Worm (Caenorhabditis elegans) whole organism, L4 larva: Measurements from ENCODE around the gene K11E4.1.

ENCODE experiments used
- D1046.2 ChIP-seq: fragments of 200-800 bp; sonication (Bioruptor generic); IDR thresholded peaks from 2 replicates; pipeline ENCODE4 v1.3.6; 2022; ENCODE audit warnings: missing genetic modification characterization, missing compliant biosample characterization
- F10B5.3 ChIP-seq: sonication (generic microtip); optimal IDR thresholded peaks from 2 replicates; lab custom pipeline; 2016; ENCODE audit warnings: mild to moderate bottlenecking, missing genetic modification characterization, missing compliant biosample characterization
- F26F4.8 ChIP-seq: fragments of 200-800 bp; sonication (Bioruptor generic); conservative IDR thresholded peaks from 2 replicates; pipeline ENCODE4 v1.3.6; 2022; ENCODE audit warnings: missing genetic modification characterization, missing compliant biosample characterization
- F37D6.2 ChIP-seq: sonication (generic microtip); optimal IDR thresholded peaks from 2 replicates; lab custom pipeline; 2016; ENCODE audit warnings: mild to moderate bottlenecking, missing genetic modification characterization, missing compliant biosample characterization
- F44E2.7 ChIP-seq: fragments of 200-800 bp; sonication (Bioruptor generic); IDR thresholded peaks from 2 replicates; pipeline ENCODE4 v2.1.2; 2022; ENCODE audit warnings: missing genetic modification characterization, missing compliant biosample characterization
- F49E8.2 ChIP-seq: sonication (generic microtip); optimal IDR thresholded peaks from 2 replicates; lab custom pipeline; 2016; ENCODE audit warnings: missing compliant biosample characterization, mild to moderate bottlenecking, missing genetic modification characterization, borderline replicate concordance
- Y105C5A.15 ChIP-seq: fragments of 200-800 bp; sonication (Bioruptor generic); IDR thresholded peaks from 2 replicates; pipeline ENCODE4 v1.3.6; 2022; ENCODE audit warnings: missing genetic modification characterization, missing compliant biosample characterization
- Y75B8A.6 ChIP-seq: fragments of 200-800 bp; sonication (Bioruptor generic); IDR thresholded peaks from 2 replicates; pipeline ENCODE4 v1.3.6; 2022; ENCODE audit warnings: missing genetic modification reagents, missing genetic modification characterization, missing compliant biosample characterization
- ZK546.5 ChIP-seq, 2 experiments: sonication (generic microtip); optimal IDR thresholded peaks; 2 replicates each; lab custom pipeline; 2017; ENCODE audit warnings: missing biosample characterization in 2 of 2, missing genetic modification characterization in 2 of 2
- aly-2 ChIP-seq: sonication (generic microtip); optimal IDR thresholded peaks from 2 replicates; lab custom pipeline; 2018; ENCODE audit warnings: missing biosample characterization, missing genetic modification characterization
- ceh-20 ChIP-seq: fragments of 200-800 bp; sonication (Bioruptor generic); IDR thresholded peaks from 2 replicates; pipeline ENCODE4 v1.3.6; 2022; ENCODE audit warnings: missing genetic modification reagents, missing genetic modification characterization, missing compliant biosample characterization
- ceh-32 ChIP-seq: sonication (generic microtip); optimal IDR thresholded peaks from 2 replicates; lab custom pipeline; 2016; ENCODE audit warnings: mild to moderate bottlenecking, missing genetic modification characterization, missing compliant biosample characterization; ENCODE audit not compliant: poor library complexity
- ceh-44 ChIP-seq: fragments of 200-800 bp; sonication (Bioruptor generic); IDR thresholded peaks from 2 replicates; pipeline ENCODE4 v1.3.6; 2022; ENCODE audit warnings: missing genetic modification reagents, missing genetic modification characterization, missing compliant biosample characterization
- ces-1 ChIP-seq: fragments of 150-350 bp; sonication (generic microtip); optimal IDR thresholded peaks from 4 replicates; lab custom pipeline; 2014; ENCODE audit warnings: missing biosample characterization, missing genetic modification reagents, missing genetic modification characterization
- cey-2 ChIP-seq: sonication (generic microtip); optimal IDR thresholded peaks from 3 replicates; lab custom pipeline; 2017; ENCODE audit warnings: missing genetic modification characterization, mild to moderate bottlenecking, missing compliant biosample characterization, antibody characterized with exemption, borderline replicate concordance; ENCODE audit not compliant: insufficient read depth
- ctbp-1 ChIP-seq: fragments of 200-800 bp; sonication (Bioruptor generic); IDR thresholded peaks from 2 replicates; pipeline ENCODE4 v1.3.6; 2022; ENCODE audit warnings: missing genetic modification reagents, missing genetic modification characterization, missing compliant biosample characterization
- daf-12 ChIP-seq: fragments of 150-350 bp; optimal IDR thresholded peaks from 2 replicates; lab custom pipeline; 2014; ENCODE audit warnings: missing biosample characterization, missing genetic modification reagents, missing genetic modification characterization
- daf-16 ChIP-seq, 3 experiments: sonication (generic microtip); optimal IDR thresholded peaks; 2 replicates each; lab custom pipeline; 2016 to 2017; ENCODE audit warnings: missing genetic modification characterization in 3 of 3, missing genetic modification reagents in 3 of 3, mild to moderate bottlenecking in 2 of 3, missing compliant biosample characterization in 2 of 3, missing biosample characterization in 1 of 3, moderate library complexity in 1 of 3
- dmd-9 ChIP-seq: fragments of 200-800 bp; sonication (Bioruptor generic); IDR thresholded peaks from 2 replicates; pipeline ENCODE4 v1.3.6; 2022; ENCODE audit warnings: missing genetic modification reagents, missing genetic modification characterization, missing compliant biosample characterization
- dpl-1 ChIP-seq: fragments of 150-350 bp; optimal IDR thresholded peaks from 2 replicates; lab custom pipeline; 2014; ENCODE audit warnings: missing biosample characterization, missing genetic modification reagents, missing genetic modification characterization
- egl-27 ChIP-seq: sonication (generic microtip); optimal IDR thresholded peaks from 3 replicates; lab custom pipeline; 2017; ENCODE audit warnings: missing biosample characterization, missing genetic modification reagents, missing genetic modification characterization
- fkh-10 ChIP-seq: fragments of 150-350 bp; optimal IDR thresholded peaks from 2 replicates; lab custom pipeline; 2014; ENCODE audit warnings: missing biosample characterization, missing genetic modification reagents, missing genetic modification characterization
- fos-1 ChIP-seq: fragments of 150-350 bp; optimal IDR thresholded peaks from 2 replicates; lab custom pipeline; 2014; ENCODE audit warnings: missing biosample characterization, missing genetic modification characterization
- hlh-11 ChIP-seq: fragments of 200-800 bp; sonication (Bioruptor generic); optimal IDR thresholded peaks from 2 replicates; lab custom pipeline; 2018; ENCODE audit warnings: mild to moderate bottlenecking, missing genetic modification characterization, missing compliant biosample characterization
- hlh-30 ChIP-seq: sonication (generic microtip); optimal IDR thresholded peaks from 2 replicates; lab custom pipeline; 2017; ENCODE audit warnings: antibody characterized with exemption, mild to moderate bottlenecking, missing genetic modification characterization, missing compliant biosample characterization; ENCODE audit not compliant: insufficient read depth
- hmg-1.1 ChIP-seq: fragments of 200-800 bp; sonication (Bioruptor generic); IDR thresholded peaks from 2 replicates; pipeline ENCODE4 v1.3.6; 2022; ENCODE audit warnings: missing genetic modification reagents, missing genetic modification characterization, missing compliant biosample characterization
- lin-13 ChIP-seq: fragments of 150-350 bp; optimal IDR thresholded peaks from 2 replicates; lab custom pipeline; 2014; ENCODE audit warnings: missing biosample characterization, missing genetic modification reagents, missing genetic modification characterization
- lin-38 ChIP-seq: fragments of 200-800 bp; sonication (Bioruptor generic); IDR thresholded peaks from 2 replicates; pipeline ENCODE4 v1.3.6; 2022; ENCODE audit warnings: missing genetic modification reagents, missing genetic modification characterization, missing compliant biosample characterization
- lir-3 ChIP-seq: sonication (generic microtip); optimal IDR thresholded peaks from 2 replicates; lab custom pipeline; 2016; ENCODE audit warnings: mild to moderate bottlenecking, missing genetic modification characterization, missing compliant biosample characterization
- mep-1 ChIP-seq: fragments of 150-350 bp; sonication (generic microtip); optimal IDR thresholded peaks from 3 replicates; lab custom pipeline; 2014; ENCODE audit warnings: missing biosample characterization, missing genetic modification characterization
- nhr-10 ChIP-seq: fragments of 150-350 bp; optimal IDR thresholded peaks from 2 replicates; lab custom pipeline; 2014; ENCODE audit warnings: missing biosample characterization, missing genetic modification characterization
- nhr-237 ChIP-seq: sonication (generic microtip); optimal IDR thresholded peaks from 2 replicates; lab custom pipeline; 2017; ENCODE audit warnings: missing biosample characterization, missing genetic modification characterization
- nhr-28 ChIP-seq: fragments of 150-350 bp; optimal IDR thresholded peaks from 2 replicates; lab custom pipeline; 2014; ENCODE audit warnings: missing biosample characterization, missing genetic modification characterization
- nhr-41 ChIP-seq: fragments of 200-800 bp; sonication (Bioruptor generic); IDR thresholded peaks from 2 replicates; pipeline ENCODE4 v1.3.6; 2022; ENCODE audit warnings: missing genetic modification reagents, missing genetic modification characterization, missing compliant biosample characterization
- nhr-42 ChIP-seq: fragments of 200-800 bp; sonication (Bioruptor generic); IDR thresholded peaks from 2 replicates; pipeline ENCODE4 v1.3.6; 2022; ENCODE audit warnings: missing genetic modification characterization, missing compliant biosample characterization
- nhr-48 ChIP-seq: sonication (generic microtip); optimal IDR thresholded peaks from 2 replicates; lab custom pipeline; 2016; ENCODE audit warnings: mild to moderate bottlenecking, missing genetic modification characterization, missing compliant biosample characterization
- nhr-6 ChIP-seq: fragments of 150-350 bp; optimal IDR thresholded peaks from 2 replicates; lab custom pipeline; 2014; ENCODE audit warnings: missing biosample characterization, missing genetic modification characterization
- nhr-76 ChIP-seq: fragments of 150-350 bp; optimal IDR thresholded peaks from 2 replicates; lab custom pipeline; 2014; ENCODE audit warnings: missing biosample characterization, missing genetic modification characterization
- set-16 ChIP-seq: fragments of 200-800 bp; sonication (Bioruptor generic); IDR thresholded peaks from 2 replicates; pipeline ENCODE4 v1.3.6; 2022; ENCODE audit warnings: missing genetic modification reagents, missing genetic modification characterization, missing compliant biosample characterization
- skn-1 ChIP-seq: fragments of 150-350 bp; optimal IDR thresholded peaks from 2 replicates; lab custom pipeline; 2014; ENCODE audit warnings: missing biosample characterization, missing genetic modification characterization
- snpc-1.2 ChIP-seq: fragments of 200-800 bp; sonication (Bioruptor generic); IDR thresholded peaks from 2 replicates; pipeline ENCODE4 v1.3.6; 2022; ENCODE audit warnings: missing genetic modification reagents, missing genetic modification characterization, missing compliant biosample characterization
- snpc-4 ChIP-seq: fragments of 150-350 bp; optimal IDR thresholded peaks from 2 replicates; lab custom pipeline; 2014; ENCODE audit warnings: missing biosample characterization, missing genetic modification characterization
- spr-3 ChIP-seq: fragments of 200-800 bp; sonication (Bioruptor generic); optimal IDR thresholded peaks from 2 replicates; lab custom pipeline; 2018; ENCODE audit warnings: mild to moderate bottlenecking, missing genetic modification characterization, missing compliant biosample characterization
- tra-1 ChIP-seq: fragments of 200-800 bp; sonication (Bioruptor generic); IDR thresholded peaks from 2 replicates; pipeline ENCODE4 v1.3.6; 2022; ENCODE audit warnings: missing genetic modification reagents, missing genetic modification characterization, missing compliant biosample characterization
- unc-130 ChIP-seq: sonication (generic microtip); optimal IDR thresholded peaks from 2 replicates; lab custom pipeline; 2016; ENCODE audit warnings: missing genetic modification reagents, missing genetic modification characterization, missing compliant biosample characterization
- unc-39 ChIP-seq: sonication (generic microtip); optimal IDR thresholded peaks from 2 replicates; lab custom pipeline; 2017; ENCODE audit warnings: missing biosample characterization, missing genetic modification characterization
- unc-62 ChIP-seq, 3 experiments: fragments of 150-350 bp in 1 of 3; sonication (generic microtip); optimal IDR thresholded peaks in 2 of 3; peaks in 1 of 3; 1 replicate in 1 of 3; 2 replicates in 2 of 3; lab custom pipeline; 2014 to 2017; ENCODE audit warnings: missing biosample characterization in 3 of 3, missing genetic modification characterization in 3 of 3, missing genetic modification reagents in 3 of 3, missing genotype in 1 of 3
- vab-7 ChIP-seq: fragments of 200-800 bp; sonication (Bioruptor generic); IDR thresholded peaks from 2 replicates; pipeline ENCODE4 v1.3.6; 2022; ENCODE audit warnings: missing genetic modification reagents, missing genetic modification characterization, missing compliant biosample characterization
- zag-1 ChIP-seq: fragments of 150-350 bp; optimal IDR thresholded peaks from 2 replicates; lab custom pipeline; 2014; ENCODE audit warnings: missing biosample characterization, missing genetic modification characterization
- zfp-2 ChIP-seq: sonication (generic microtip); optimal IDR thresholded peaks from 2 replicates; lab custom pipeline; 2016; ENCODE audit warnings: mild to moderate bottlenecking, missing genetic modification characterization, missing compliant biosample characterization
- ztf-7 ChIP-seq: fragments of 150-350 bp; optimal IDR thresholded peaks from 2 replicates; lab custom pipeline; 2014; ENCODE audit warnings: missing biosample characterization, missing genetic modification characterization

The K11E4.1 gene

ce11 chrX:13665447-13665846, 48.5 kb upstream of the K11E4.1 start (continued):
- TF ChIP-seq daf-16 (GFP tag; optimal IDR thresholded peaks at IDR 0.05; lab: Kevin White, UChicago): peak; percentile 88 to 98
- TF ChIP-seq daf-16 (tag; optimal IDR thresholded peaks at IDR 0.05; lab: Kevin White, UChicago): peak; percentile 80
- no peak for TF ChIP-seq nhr-76
- TF ChIP-seq Y105C5A.15 (GFP tag; lab: Robert Waterston, UW): peak; percentile 98
- no peak for TF ChIP-seq egl-27
- peak; percentile 90 for TF ChIP-seq ceh-44
- no peak for TF ChIP-seq aly-2 (tag; lab: Kevin White, UChicago)
- peak; percentile 95 for TF ChIP-seq snpc-1.2 (GFP tag; lab: Robert Waterston, UW)
- TF ChIP-seq nhr-48 (tag; lab: Kevin White, UChicago): peak; percentile 84
- no peak for TF ChIP-seq zag-1 (tag; lab: Kevin White, UChicago)
- peak; percentile 95 for TF ChIP-seq F44E2.7 (GFP tag; lab: Robert Waterston, UW)
- peak; percentile 98 for TF ChIP-seq vab-7 (GFP tag; lab: Robert Waterston, UW)
- peak; percentile 77 for TF ChIP-seq ceh-32 (tag; lab: Kevin White, UChicago)
- TF ChIP-seq fkh-10 (GFP tag; lab: Kevin White, UChicago): peak; percentile 45
- TF ChIP-seq cey-2 (tag; lab: Kevin White, UChicago): no peak
- peak; percentile 90 for TF ChIP-seq lir-3 (tag; lab: Kevin White, UChicago)
- peak; percentile 83 for TF ChIP-seq lin-13 (GFP tag; lab: Kevin White, UChicago)
- peak; percentile 71 for TF ChIP-seq nhr-6
- peak; percentile 83 for TF ChIP-seq hlh-11 (tag; lab: Kevin White, UChicago)
- TF ChIP-seq ceh-20 (GFP tag; lab: Robert Waterston, UW): peak; percentile 91
- TF ChIP-seq F26F4.8 (GFP tag; lab: Robert Waterston, UW): peak; percentile 99
- peak; percentile 71 for TF ChIP-seq zfp-2
- TF ChIP-seq unc-130 (GFP tag; lab: Kevin White, UChicago): peak; percentile 73
- no peak for TF ChIP-seq snpc-4 (tag; lab: Kevin White, UChicago)
- TF ChIP-seq ces-1: peak; percentile 41
- peak; percentile 92 for TF ChIP-seq mep-1
- peak; percentile 91 for TF ChIP-seq dmd-9
- TF ChIP-seq unc-62 (GFP tag; optimal IDR thresholded peaks at IDR 0.05 in 1 of 2; lab: Kevin White, UChicago): peak in 1 of 2 experiments; percentile 98
- no peak for TF ChIP-seq unc-62 (tag; optimal IDR thresholded peaks at IDR 0.05; lab: Kevin White, UChicago)
- TF ChIP-seq lin-38 (GFP tag; lab: Robert Waterston, UW): peak; percentile 87
- no peak for TF ChIP-seq nhr-237 (tag; lab: Kevin White, UChicago)
- peak; percentile 95 for TF ChIP-seq tra-1 (GFP tag; lab: Robert Waterston, UW)
- TF ChIP-seq F49E8.2 (tag; lab: Kevin White, UChicago): peak; percentile 81
- TF ChIP-seq ztf-7 (tag; lab: Kevin White, UChicago): peak; percentile 51
- no peak for TF ChIP-seq daf-12 (tag; lab: Kevin White, UChicago)
- peak; percentile 85 for TF ChIP-seq F10B5.3 (tag; lab: Kevin White, UChicago)
- peak in 1 of 2 experiments; percentile 35 for TF ChIP-seq ZK546.5 (tag; optimal IDR thresholded peaks at IDR 0.05; lab: Kevin White, UChicago)
- peak; percentile 92 for TF ChIP-seq spr-3 (GFP tag; lab: Kevin White, UChicago)
- peak; percentile 83 for TF ChIP-seq F37D6.2 (tag; lab: Kevin White, UChicago)
- peak; percentile 96 for TF ChIP-seq ctbp-1 (GFP tag; lab: Robert Waterston, UW)
- TF ChIP-seq fos-1 (tag; lab: Kevin White, UChicago): no peak
- peak; percentile 74 for TF ChIP-seq set-16 (GFP tag; lab: Robert Waterston, UW)
- peak; percentile 38 for TF ChIP-seq dpl-1 (GFP tag; lab: Kevin White, UChicago)
- peak; percentile 65 for TF ChIP-seq nhr-28
- peak; percentile 95 for TF ChIP-seq Y75B8A.6 (GFP tag; lab: Robert Waterston, UW)
- TF ChIP-seq unc-39 (tag; lab: Kevin White, UChicago): no peak
- peak; percentile 99 for TF ChIP-seq hmg-1.1 (GFP tag; lab: Robert Waterston, UW)
- no peak for TF ChIP-seq nhr-10 (tag; lab: Kevin White, UChicago)
- TF ChIP-seq hlh-30 (tag; lab: Kevin White, UChicago): peak; percentile 83
- no peak for TF ChIP-seq skn-1
- peak; percentile 91 for TF ChIP-seq nhr-42 (GFP tag; lab: Robert Waterston, UW)
- TF ChIP-seq nhr-41: peak; percentile 98
- peak; percentile 92 for TF ChIP-seq D1046.2 (GFP tag; lab: Robert Waterston, UW)
